Worm (Caenorhabditis elegans) whole organism, L1 larva: ENCODE measurements around the gene srbc-77.

ENCODE experiments used
- C04F5.9 ChIP-seq: sonication (generic microtip); optimal IDR thresholded peaks from 2 replicates; lab custom pipeline; 2016; ENCODE audit warnings: missing genetic modification characterization, missing compliant biosample characterization
- C16A3.4 ChIP-seq: fragments of 150-350 bp; optimal IDR thresholded peaks from 2 replicates; lab custom pipeline; 2014; ENCODE audit warnings: missing biosample characterization, missing genetic modification characterization
- C34B4.2 ChIP-seq: sonication (generic microtip); optimal IDR thresholded peaks from 2 replicates; lab custom pipeline; 2017; ENCODE audit warnings: mild to moderate bottlenecking, missing genetic modification characterization, missing compliant biosample characterization
- F16B12.6 ChIP-seq: fragments of 150-350 bp; optimal IDR thresholded peaks from 2 replicates; lab custom pipeline; 2014; ENCODE audit warnings: missing biosample characterization, missing genetic modification characterization
- aly-2 ChIP-seq: fragments of 150-350 bp; optimal IDR thresholded peaks from 2 replicates; lab custom pipeline; 2014; ENCODE audit warnings: missing biosample characterization, missing genetic modification characterization
- blmp-1 ChIP-seq: fragments of 150-350 bp; optimal IDR thresholded peaks from 2 replicates; lab custom pipeline; 2014; ENCODE audit warnings: missing biosample characterization, missing genetic modification characterization
- efl-3 ChIP-seq: fragments of 200-800 bp; sonication (Bioruptor generic); optimal IDR thresholded peaks from 2 replicates; lab custom pipeline; 2018; ENCODE audit warnings: mild to moderate bottlenecking, missing genetic modification characterization, missing compliant biosample characterization
- elt-2 ChIP-seq: sonication (generic microtip); optimal IDR thresholded peaks from 2 replicates; lab custom pipeline; 2016; ENCODE audit warnings: missing genetic modification characterization, mild to moderate bottlenecking, inconsistent platforms, missing compliant biosample characterization, missing genetic modification reagents
- ets-5 ChIP-seq: fragments of 200-800 bp; sonication (Bioruptor generic); IDR thresholded peaks from 2 replicates; pipeline ENCODE4 v1.3.6; 2022; ENCODE audit warnings: missing genetic modification characterization, missing compliant biosample characterization
- fkh-10 ChIP-seq: sonication (generic microtip); optimal IDR thresholded peaks from 2 replicates; lab custom pipeline; 2017; ENCODE audit warnings: missing biosample characterization, missing genetic modification reagents, missing genetic modification characterization
- fkh-8 ChIP-seq: sonication (generic microtip); optimal IDR thresholded peaks from 2 replicates; lab custom pipeline; 2016; ENCODE audit warnings: mild to moderate bottlenecking, missing genetic modification characterization, missing compliant biosample characterization
- fos-1 ChIP-seq: fragments of 150-350 bp; optimal IDR thresholded peaks from 2 replicates; lab custom pipeline; 2014; ENCODE audit warnings: missing biosample characterization, missing genetic modification characterization
- hlh-4 ChIP-seq: sonication (generic microtip); optimal IDR thresholded peaks from 2 replicates; lab custom pipeline; 2016; ENCODE audit warnings: mild to moderate bottlenecking, missing genetic modification characterization, missing compliant biosample characterization
- hpl-2 ChIP-seq: fragments of 150-350 bp; optimal IDR thresholded peaks from 2 replicates; lab custom pipeline; 2014; ENCODE audit warnings: missing biosample characterization, missing genetic modification reagents, missing genetic modification characterization
- jun-1 ChIP-seq: fragments of 150-350 bp; optimal IDR thresholded peaks from 2 replicates; lab custom pipeline; 2014; ENCODE audit warnings: missing biosample characterization, missing genetic modification reagents, missing genetic modification characterization
- lin-14 ChIP-seq: fragments of 200-800 bp; sonication (Bioruptor generic); optimal IDR thresholded peaks from 2 replicates; lab custom pipeline; 2018; ENCODE audit warnings: mild to moderate bottlenecking, missing genetic modification characterization, moderate library complexity, missing compliant biosample characterization
- lin-35 ChIP-seq, 2 experiments: fragments of 150-350 bp; optimal IDR thresholded peaks; 2 replicates each; lab custom pipeline; 2014; ENCODE audit warnings: missing biosample characterization in 2 of 2, missing genetic modification characterization in 2 of 2, missing genetic modification reagents in 2 of 2
- lin-39 ChIP-seq: fragments of 150-350 bp; optimal IDR thresholded peaks from 2 replicates; lab custom pipeline; 2014; ENCODE audit warnings: missing biosample characterization, missing genetic modification reagents, missing genetic modification characterization
- mef-2 ChIP-seq: fragments of 150-350 bp; optimal IDR thresholded peaks from 2 replicates; lab custom pipeline; 2014; ENCODE audit warnings: missing biosample characterization, missing genetic modification characterization
- nhr-11 ChIP-seq: fragments of 150-350 bp; optimal IDR thresholded peaks from 2 replicates; lab custom pipeline; 2014; ENCODE audit warnings: missing biosample characterization, missing genetic modification characterization
- nhr-28 ChIP-seq: fragments of 150-350 bp; optimal IDR thresholded peaks from 2 replicates; lab custom pipeline; 2014; ENCODE audit warnings: missing biosample characterization, missing genetic modification characterization
- nhr-47 ChIP-seq: sonication (generic microtip); optimal IDR thresholded peaks from 2 replicates; lab custom pipeline; 2016; ENCODE audit warnings: mild to moderate bottlenecking, missing genetic modification characterization, moderate library complexity, missing compliant biosample characterization
- nhr-71 ChIP-seq: sonication (generic microtip); optimal IDR thresholded peaks from 2 replicates; lab custom pipeline; 2016; ENCODE audit warnings: mild to moderate bottlenecking, missing genetic modification characterization, moderate library complexity, missing compliant biosample characterization
- nhr-76 ChIP-seq: sonication (generic microtip); optimal IDR thresholded peaks from 2 replicates; lab custom pipeline; 2017; ENCODE audit warnings: missing biosample characterization, missing genetic modification characterization
- pax-3 ChIP-seq: fragments of 200-800 bp; sonication (Bioruptor generic); optimal IDR thresholded peaks from 2 replicates; lab custom pipeline; 2018; ENCODE audit warnings: mild to moderate bottlenecking, missing genetic modification characterization, moderate library complexity, missing compliant biosample characterization
- skn-1 ChIP-seq: fragments of 150-350 bp; optimal IDR thresholded peaks from 2 replicates; lab custom pipeline; 2014; ENCODE audit warnings: missing biosample characterization, missing genetic modification characterization
- snu-23 ChIP-seq: sonication (generic microtip); optimal IDR thresholded peaks from 2 replicates; lab custom pipeline; 2016; ENCODE audit warnings: missing genetic modification characterization, missing compliant biosample characterization
- sox-4 ChIP-seq: sonication (generic microtip); optimal IDR thresholded peaks from 2 replicates; lab custom pipeline; 2016; ENCODE audit warnings: missing genetic modification characterization, missing compliant biosample characterization
- sup-37 ChIP-seq: fragments of 200-800 bp; sonication (Bioruptor generic); optimal IDR thresholded peaks from 2 replicates; lab custom pipeline; 2018; ENCODE audit warnings: mild to moderate bottlenecking, missing genetic modification characterization, missing compliant biosample characterization
- swsn-7 ChIP-seq: sonication (generic microtip); optimal IDR thresholded peaks from 2 replicates; lab custom pipeline; 2016; ENCODE audit warnings: missing genetic modification characterization, missing compliant biosample characterization
- ztf-4 ChIP-seq: fragments of 150-350 bp; optimal IDR thresholded peaks from 2 replicates; lab custom pipeline; 2014; ENCODE audit warnings: missing biosample characterization, missing genetic modification characterization

srbc-77 gene

DNA sequence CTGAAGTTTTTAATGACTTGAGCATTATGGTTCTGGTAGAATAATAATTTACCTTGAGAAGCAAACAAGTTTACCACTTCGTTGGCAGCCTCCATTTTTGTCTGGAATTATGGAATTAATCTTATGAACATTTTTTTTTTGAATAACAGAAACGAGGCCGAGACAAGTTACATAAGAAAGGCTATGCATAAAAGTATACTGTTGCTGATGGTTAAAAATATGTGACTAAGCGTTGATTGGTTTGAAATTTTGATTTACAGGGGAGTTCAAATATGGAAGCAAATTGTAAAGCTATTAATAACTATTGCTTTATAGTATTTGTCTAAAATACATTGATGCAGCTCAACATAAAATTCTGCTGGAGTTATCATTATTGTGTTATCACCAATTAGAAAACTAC lies 41.2 kb upstream of the srbc-77 start, which contains the start of gene cgt-1:
cgt-1 (minus strand) TSS at position 101 of the 400 bp plus-strand sequence.
- TF ChIP-seq fkh-10 (GFP tag; lab: Kevin White, UChicago) (no peak), elt-2 (tag; lab: Kevin White, UChicago) (peak; percentile 24), C04F5.9 (no peak), fkh-8 (tag; lab: Kevin White, UChicago) (no peak)
- TF ChIP-seq, all 84 proteins: peak for 1

DNA sequence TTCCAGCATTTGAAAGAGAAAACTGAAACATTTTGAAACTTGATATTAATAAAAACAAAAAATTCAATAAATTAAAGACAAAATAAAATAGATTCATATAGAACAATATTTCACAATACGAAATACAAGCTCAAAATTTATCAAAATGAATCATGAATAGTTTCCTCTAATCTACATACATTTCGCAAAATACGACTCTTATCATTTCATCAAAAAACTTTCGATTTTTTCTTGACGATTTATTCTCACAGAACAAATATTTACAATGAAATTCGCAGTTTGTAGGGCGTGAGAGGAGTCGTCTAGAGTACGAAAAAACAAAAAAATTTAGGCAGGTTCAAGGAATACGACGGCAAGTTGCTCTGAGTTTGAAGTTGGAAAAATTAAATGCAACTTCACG lies 39.9 kb upstream of the srbc-77 start:
- TF ChIP-seq jun-1 (tag; lab: Kevin White, UChicago) (no peak), elt-2 (tag; lab: Kevin White, UChicago) (peak; percentile 57)

DNA sequence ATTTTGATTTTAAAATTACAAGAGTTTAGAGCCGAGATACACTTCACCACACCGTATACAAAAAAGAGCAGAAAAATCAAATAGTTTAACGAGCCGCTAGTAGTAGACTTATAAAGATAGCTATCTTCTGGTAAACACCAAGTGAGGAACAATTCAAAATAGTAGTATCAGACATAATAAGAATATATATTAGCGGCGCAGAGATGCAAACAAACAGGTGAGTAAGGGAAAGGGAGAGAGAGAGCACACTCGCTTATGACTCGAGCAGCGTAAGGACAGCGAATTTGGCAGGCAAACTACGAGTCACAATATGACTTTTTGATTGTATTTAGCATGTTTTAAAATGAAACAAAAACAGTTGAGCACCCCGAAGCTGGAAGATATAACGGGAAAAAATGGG lies 38.7 kb upstream of the srbc-77 start:
- TF ChIP-seq fkh-8 (tag; lab: Kevin White, UChicago) (peak; percentile 10), lin-14 (peak; percentile 23), C34B4.2 (no peak), mef-2 (tag; lab: Kevin White, UChicago) (no peak), hpl-2 (GFP tag; lab: Kevin White, UChicago) (no peak), elt-2 (tag; lab: Kevin White, UChicago) (peak; percentile 57), nhr-71 (no peak), lin-35 (GFP tag; optimal IDR thresholded peaks at IDR 0.05; lab: Kevin White, UChicago) (peak in 1 of 2 experiments; percentile 27)

DNA sequence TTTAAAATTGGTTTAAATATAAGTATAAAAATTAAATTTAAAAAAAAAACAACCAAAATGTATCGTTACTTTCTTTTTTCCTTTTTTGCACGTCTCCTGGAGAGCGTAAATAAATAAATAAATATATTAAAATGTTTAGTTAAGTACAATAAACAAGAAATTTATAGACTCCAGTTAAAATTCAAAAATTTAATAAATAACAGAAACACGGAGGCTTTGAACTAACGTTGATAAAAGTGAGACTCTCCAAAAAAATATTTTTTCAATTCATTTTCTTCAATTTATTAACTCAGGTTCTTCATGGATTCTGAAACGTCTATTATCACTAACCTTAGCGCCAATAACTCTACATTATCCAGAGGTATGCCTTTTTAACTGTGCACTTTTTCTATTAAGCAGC lies 38.2 kb upstream of the srbc-77 start, which contains the start of gene T06C12.12:
T06C12.12 (plus strand) TSS at position 301 of the 400 bp plus-strand sequence.
- no peak for TF ChIP-seq nhr-76 (tag; lab: Kevin White, UChicago)
- TF ChIP-seq ets-5 (GFP tag; lab: Robert Waterston, UW), result no peak
- no peak for TF ChIP-seq C04F5.9
- no peak for TF ChIP-seq skn-1 (tag; lab: Kevin White, UChicago)
- TF ChIP-seq snu-23 (GFP tag; lab: Kevin White, UChicago), result no peak
- no peak for TF ChIP-seq sox-4 (tag; lab: Kevin White, UChicago)
- TF ChIP-seq efl-3 (GFP tag; lab: Kevin White, UChicago), result no peak
- no peak for TF ChIP-seq nhr-47 (tag; lab: Kevin White, UChicago)
- TF ChIP-seq nhr-71, result no peak

- no peak for TF ChIP-seq lin-39 (tag; lab: Kevin White, UChicago)
- TF ChIP-seq aly-2, result no peak
- no peak for TF ChIP-seq swsn-7 (tag; lab: Kevin White, UChicago)
- no peak for TF ChIP-seq skn-1 (tag; lab: Kevin White, UChicago)
- no peak for TF ChIP-seq nhr-28 (tag; lab: Kevin White, UChicago)
- TF ChIP-seq ztf-4 (tag; lab: Kevin White, UChicago), result no peak
- no peak for TF ChIP-seq hlh-4
- TF ChIP-seq nhr-11, result no peak
- no peak for TF ChIP-seq C16A3.4 (tag; lab: Kevin White, UChicago)
- no peak for TF ChIP-seq elt-2 (tag; lab: Kevin White, UChicago)
- TF ChIP-seq sup-37, result no peak
- TF ChIP-seq lin-14, result no peak
- no peak for TF ChIP-seq blmp-1 (tag; lab: Kevin White, UChicago)
- no peak for TF ChIP-seq fos-1
- no peak for TF ChIP-seq pax-3 (tag; lab: Kevin White, UChicago)
These were observed 37.3 kb upstream of the srbc-77 start, which contains the start of gene T06C12.11 for ce11 chrV:15892696-15893095. T06C12.11 (plus strand) TSS chrV:15892996.

ce11 chrV:15896671-15897070 lies 33.3 kb upstream of the srbc-77 start, which contains the start of gene nhr-213:
nhr-213 (minus strand) TSS chrV:15896771.
- TF ChIP-seq F16B12.6 (tag; lab: Kevin White, UChicago), result no peak

DNA sequence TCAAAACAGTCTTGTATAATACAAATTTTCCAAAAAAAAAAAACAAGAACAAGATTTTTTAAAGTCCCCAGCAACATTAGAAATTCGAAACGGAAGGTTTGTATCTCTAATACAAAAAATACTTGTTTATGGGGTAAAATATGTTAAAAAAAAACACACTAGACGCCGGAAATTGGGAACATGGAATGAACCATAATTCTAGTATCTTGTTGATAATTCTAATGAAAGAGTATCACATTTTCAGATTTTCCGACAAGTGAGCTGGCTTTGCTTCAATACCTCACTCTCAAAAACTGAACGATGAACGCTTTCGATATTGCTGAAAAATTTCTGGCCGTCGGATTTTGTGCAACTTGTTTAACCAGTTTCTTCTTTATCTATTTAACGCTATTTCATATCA lies 32.3 kb upstream of the srbc-77 start, which contains the start of gene str-60:
str-60 (plus strand) TSS at position 301 of the 400 bp plus-strand sequence.
- TF ChIP-seq lin-14 (no peak), elt-2 (tag; lab: Kevin White, UChicago) (no peak)
